Worm (Caenorhabditis elegans) whole organism, L4/young adult: ENCODE data around the gene fbxb-98.

ENCODE experiments used
- W03F9.2 ChIP-seq: fragments of 150-350 bp; optimal IDR thresholded peaks from 2 replicates; lab custom pipeline; 2014; ENCODE audit warnings: missing biosample characterization, missing genetic modification characterization
- dao-5 ChIP-seq: sonication (generic microtip); optimal IDR thresholded peaks from 2 replicates; lab custom pipeline; 2016; ENCODE audit warnings: missing genotype, missing genetic modification characterization, moderate library complexity, missing compliant biosample characterization
- him-1 ChIP-seq: sonication (generic microtip); optimal IDR thresholded peaks from 2 replicates; lab custom pipeline; 2016; ENCODE audit warnings: missing genotype, missing genetic modification reagents, missing genetic modification characterization, missing compliant biosample characterization

DNA sequence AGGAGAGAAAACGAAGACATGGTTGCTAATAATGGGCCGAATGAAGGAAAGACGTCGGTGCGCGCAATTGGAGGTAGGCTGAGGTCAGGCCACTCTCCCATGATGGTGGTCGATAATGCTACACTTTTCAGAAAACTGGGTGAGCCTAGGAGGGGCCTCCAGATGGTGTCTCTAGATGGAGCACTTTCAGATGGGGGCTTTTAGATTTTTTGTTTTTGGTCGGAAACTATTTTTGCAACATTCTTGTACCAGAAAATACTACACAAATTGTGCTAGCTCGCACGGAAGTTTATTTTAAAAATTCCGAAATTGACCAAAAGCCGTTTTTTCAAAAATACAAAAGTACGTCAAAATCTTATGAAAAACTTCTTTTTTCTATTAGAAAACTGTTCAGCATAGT, 44.1 kb upstream of the fbxb-98 start, which contains the start of gene fbxb-10:
- no peak for TF ChIP-seq dao-5 (tag; lab: Kevin White, UChicago)
- no peak for TF ChIP-seq him-1 (tag; lab: Kevin White, UChicago)
- TF ChIP-seq W03F9.2: no peak
